Worm (Caenorhabditis elegans): ENCODE data around the gene ZK1127.5.

DNA sequence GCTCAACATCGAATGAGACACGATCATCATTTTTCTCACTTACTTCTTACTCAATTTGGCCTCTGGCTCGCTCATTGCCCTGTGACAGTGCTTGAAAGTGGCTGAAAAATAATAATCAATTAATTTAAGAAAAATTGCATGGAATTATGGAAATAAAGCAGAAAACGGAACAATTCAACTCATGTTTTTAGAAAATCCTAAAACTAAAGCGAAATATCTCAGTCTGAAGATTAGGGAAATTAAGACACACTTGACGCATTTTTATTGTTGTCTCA, 21.8 kb downstream of the ZK1127.5 start, which contains the start of gene kars-1:
- no peak for TF ChIP-seq lin-39 (tag; optimal IDR thresholded peaks at IDR 0.05)
- no peak for TF ChIP-seq nhr-11 (tag; optimal IDR thresholded peaks at IDR 0.05)
- no peak for TF ChIP-seq zag-1 (tag; optimal IDR thresholded peaks at IDR 0.05)
- TF ChIP-seq unc-39 (tag; optimal IDR thresholded peaks at IDR 0.05), result no peak
- no peak for TF ChIP-seq ama-1 (optimal IDR thresholded peaks at IDR 0.05)
- no peak for TF ChIP-seq ceh-82 (tag; optimal IDR thresholded peaks at IDR 0.05)
- TF ChIP-seq nhr-6 (tag; optimal IDR thresholded peaks at IDR 0.05), result no peak
- no peak for TF ChIP-seq elt-3 (tag; optimal IDR thresholded peaks at IDR 0.05)
- TF ChIP-seq nhr-23 (tag; optimal IDR thresholded peaks at IDR 0.05), result no peak
- no peak for TF ChIP-seq F13H6.1 (tag; optimal IDR thresholded peaks at IDR 0.05)
- TF ChIP-seq mab-5 (tag; optimal IDR thresholded peaks at IDR 0.05), result no peak
- no peak for TF ChIP-seq nhr-77 (tag; optimal IDR thresholded peaks at IDR 0.05)

Data from whole organism, L2 larva.